Worm (Caenorhabditis elegans) whole organism, L4 larva: Measurements from ENCODE around the gene C50F4.4.

Source experiments
- ama-1 ChIP-seq: fragments of 150-350 bp; optimal IDR thresholded peaks from 2 replicates; lab custom pipeline; 2014; ENCODE audit warnings: inconsistent platforms, mixed read lengths
- ces-1 ChIP-seq: fragments of 150-350 bp; sonication (generic microtip); optimal IDR thresholded peaks from 4 replicates; lab custom pipeline; 2014; ENCODE audit warnings: missing biosample characterization, missing genetic modification reagents, missing genetic modification characterization
- dpl-1 ChIP-seq: fragments of 150-350 bp; optimal IDR thresholded peaks from 2 replicates; lab custom pipeline; 2014; ENCODE audit warnings: missing biosample characterization, missing genetic modification reagents, missing genetic modification characterization
- spr-1 ChIP-seq: sonication (generic microtip); optimal IDR thresholded peaks from 2 replicates; lab custom pipeline; 2016; ENCODE audit warnings: mild to moderate bottlenecking, missing genetic modification characterization, missing compliant biosample characterization
- zfp-2 ChIP-seq: sonication (generic microtip); optimal IDR thresholded peaks from 2 replicates; lab custom pipeline; 2016; ENCODE audit warnings: mild to moderate bottlenecking, missing genetic modification characterization, missing compliant biosample characterization

- TF ChIP-seq spr-1 (no peak), ama-1 (lab: Kevin White, UChicago) (no peak), zfp-2 (tag; lab: Kevin White, UChicago) (no peak), dpl-1 (GFP tag; lab: Kevin White, UChicago) (no peak), ces-1 (no peak)
These were observed 39.8 kb upstream of the C50F4.4 start, which contains the start of gene gsnl-1 for ce11 chrV:9496742-9497141.
